Worm (Caenorhabditis elegans) whole organism, young adult: ENCODE results near the gene srv-14.
A peak's percentile ranks its signal among the peaks of the same experiment; 100 is the strongest.

ENCODE experiments used
- B0261.1 ChIP-seq: sonication (generic microtip); optimal IDR thresholded peaks from 2 replicates; lab custom pipeline; 2016; ENCODE audit warnings: mild to moderate bottlenecking, missing genetic modification characterization, moderate library complexity, missing compliant biosample characterization
- C17E4.6 ChIP-seq: fragments of 200-800 bp; sonication (Bioruptor generic); IDR thresholded peaks from 2 replicates; pipeline ENCODE4 v1.3.6; 2022; ENCODE audit warnings: missing genetic modification reagents, missing genetic modification characterization, missing compliant biosample characterization
- D2030.7 ChIP-seq: fragments of 200-800 bp; sonication (Bioruptor generic); IDR thresholded peaks from 2 replicates; pipeline ENCODE4 v1.3.6; 2022; ENCODE audit warnings: missing genetic modification reagents, missing genetic modification characterization, missing compliant biosample characterization
- F22D6.2 ChIP-seq: sonication (generic microtip); optimal IDR thresholded peaks from 2 replicates; lab custom pipeline; 2016; ENCODE audit warnings: mild to moderate bottlenecking, missing genetic modification characterization, missing compliant biosample characterization
- F33H1.4 ChIP-seq: fragments of 200-800 bp; sonication (Bioruptor generic); IDR thresholded peaks from 2 replicates; pipeline ENCODE4 v1.3.6; 2022; ENCODE audit warnings: missing genetic modification reagents, missing genetic modification characterization, missing compliant biosample characterization
- F39B2.1 ChIP-seq: fragments of 200-800 bp; sonication (Bioruptor generic); IDR thresholded peaks from 2 replicates; pipeline ENCODE4 v1.3.6; 2022; ENCODE audit warnings: missing genetic modification reagents, missing genetic modification characterization, missing compliant biosample characterization
- F57A8.1 ChIP-seq: fragments of 200-800 bp; sonication (Bioruptor generic); optimal IDR thresholded peaks from 2 replicates; lab custom pipeline; 2018; ENCODE audit warnings: mild to moderate bottlenecking, missing genetic modification characterization, moderate library complexity, missing compliant biosample characterization
- F57C9.4 ChIP-seq: sonication (generic microtip); optimal IDR thresholded peaks from 2 replicates; lab custom pipeline; 2017; ENCODE audit warnings: mild to moderate bottlenecking, missing genetic modification characterization, missing compliant biosample characterization
- Y56A3A.18 ChIP-seq: fragments of 200-800 bp; sonication (Bioruptor generic); IDR thresholded peaks from 2 replicates; pipeline ENCODE4 v1.3.6; 2022; ENCODE audit warnings: missing genetic modification reagents, missing genetic modification characterization, missing compliant biosample characterization
- aptf-2 ChIP-seq: fragments of 200-800 bp; sonication (Bioruptor generic); conservative IDR thresholded peaks from 2 replicates; pipeline ENCODE4 v1.3.6; 2022; ENCODE audit warnings: missing genetic modification reagents, missing genetic modification characterization, missing compliant biosample characterization
- aptf-3 ChIP-seq: fragments of 200-800 bp; sonication (Bioruptor generic); IDR thresholded peaks from 2 replicates; pipeline ENCODE4 v1.3.6; 2022; ENCODE audit warnings: missing genetic modification characterization, missing compliant biosample characterization
- atf-7 ChIP-seq: sonication (generic microtip); optimal IDR thresholded peaks from 2 replicates; lab custom pipeline; 2017; ENCODE audit warnings: mild to moderate bottlenecking, missing genetic modification characterization, missing compliant biosample characterization
- attf-6 ChIP-seq: fragments of 200-800 bp; sonication (Bioruptor generic); IDR thresholded peaks from 2 replicates; pipeline ENCODE4 v1.3.6; 2022; ENCODE audit warnings: missing genetic modification reagents, missing genetic modification characterization, missing compliant biosample characterization
- bed-2 ChIP-seq: fragments of 200-800 bp; sonication (Bioruptor generic); IDR thresholded peaks from 2 replicates; pipeline ENCODE4 v1.3.6; 2022; ENCODE audit warnings: missing genetic modification reagents, missing genetic modification characterization, missing compliant biosample characterization
- cebp-1 ChIP-seq, 2 experiments: fragments of 200-800 bp in 1 of 2; sonication (Bioruptor generic) in 1 of 2; sonication (generic microtip) in 1 of 2; IDR thresholded peaks in 1 of 2; optimal IDR thresholded peaks in 1 of 2; 2 replicates each; pipeline versions ENCODE4 v1.3.6 to Lab custom; 2017 to 2022; ENCODE audit warnings: missing compliant biosample characterization in 2 of 2, missing genetic modification characterization in 2 of 2, mild to moderate bottlenecking in 1 of 2, missing genetic modification reagents in 1 of 2, moderate library complexity in 1 of 2
- cebp-2 ChIP-seq: fragments of 200-800 bp; sonication (Bioruptor generic); IDR thresholded peaks from 2 replicates; pipeline ENCODE4 v1.3.6; 2022; ENCODE audit warnings: missing genetic modification characterization, missing compliant biosample characterization
- ceh-58 ChIP-seq: fragments of 200-800 bp; sonication (Bioruptor generic); IDR thresholded peaks from 2 replicates; pipeline ENCODE4 v1.3.6; 2022; ENCODE audit warnings: missing genetic modification characterization, missing compliant biosample characterization
- ceh-91 ChIP-seq: fragments of 200-800 bp; sonication (Bioruptor generic); IDR thresholded peaks from 2 replicates; pipeline ENCODE4 v1.3.6; 2022; ENCODE audit warnings: missing genetic modification reagents, missing genetic modification characterization, missing compliant biosample characterization
- die-1 ChIP-seq: sonication (generic microtip); optimal IDR thresholded peaks from 2 replicates; lab custom pipeline; 2016; ENCODE audit warnings: missing genotype, mild to moderate bottlenecking, missing genetic modification characterization, missing compliant biosample characterization
- dox-1 ChIP-seq: fragments of 200-800 bp; sonication (Bioruptor generic); IDR thresholded peaks from 2 replicates; pipeline ENCODE4 v1.3.6; 2022; ENCODE audit warnings: missing genetic modification reagents, missing genetic modification characterization, missing compliant biosample characterization
- dpff-1 ChIP-seq: sonication (generic microtip); optimal IDR thresholded peaks from 2 replicates; lab custom pipeline; 2017; ENCODE audit warnings: mild to moderate bottlenecking, missing genetic modification characterization, missing compliant biosample characterization
- dpl-1 ChIP-seq: fragments of 150-350 bp; optimal IDR thresholded peaks from 2 replicates; lab custom pipeline; 2014; ENCODE audit warnings: missing biosample characterization, missing genetic modification reagents, missing genetic modification characterization
- egl-18 ChIP-seq: fragments of 200-800 bp; sonication (Bioruptor generic); IDR thresholded peaks from 2 replicates; pipeline ENCODE4 v1.3.6; 2022; ENCODE audit warnings: missing genetic modification reagents, missing genetic modification characterization, missing compliant biosample characterization
- egl-44 ChIP-seq: fragments of 200-800 bp; sonication (Bioruptor generic); IDR thresholded peaks from 2 replicates; pipeline ENCODE4 v1.3.6; 2022; ENCODE audit warnings: missing genetic modification reagents, missing genetic modification characterization, missing compliant biosample characterization
- ets-4 ChIP-seq: fragments of 200-800 bp; sonication (Bioruptor generic); optimal IDR thresholded peaks from 2 replicates; lab custom pipeline; 2018; ENCODE audit warnings: mild to moderate bottlenecking, missing genetic modification characterization, missing compliant biosample characterization
- fkh-3 ChIP-seq: sonication (generic microtip); optimal IDR thresholded peaks from 2 replicates; lab custom pipeline; 2016; ENCODE audit warnings: mild to moderate bottlenecking, missing genetic modification characterization, missing compliant biosample characterization
- him-1 ChIP-seq: sonication (generic microtip); optimal IDR thresholded peaks from 2 replicates; lab custom pipeline; 2016; ENCODE audit warnings: missing genotype, missing genetic modification reagents, missing genetic modification characterization, missing compliant biosample characterization
- hmg-1.2 ChIP-seq: fragments of 200-800 bp; sonication (Bioruptor generic); IDR thresholded peaks from 2 replicates; pipeline ENCODE4 v1.3.6; 2022; ENCODE audit warnings: missing genetic modification reagents, missing genetic modification characterization, missing compliant biosample characterization
- lag-1 ChIP-seq: fragments of 200-800 bp; sonication (Bioruptor generic); IDR thresholded peaks from 2 replicates; pipeline ENCODE4 v1.3.6; 2022; ENCODE audit warnings: missing genetic modification reagents, missing genetic modification characterization, missing compliant biosample characterization
- let-526 ChIP-seq: fragments of 200-800 bp; sonication (Bioruptor generic); IDR thresholded peaks from 2 replicates; pipeline ENCODE4 v1.3.6; 2022; ENCODE audit warnings: missing genetic modification reagents, missing genetic modification characterization, missing compliant biosample characterization
- madf-6 ChIP-seq: fragments of 200-800 bp; sonication (Bioruptor generic); IDR thresholded peaks from 2 replicates; pipeline ENCODE4 v1.3.6; 2022; ENCODE audit warnings: missing genetic modification reagents, missing genetic modification characterization, missing compliant biosample characterization
- mcd-1 ChIP-seq: fragments of 200-800 bp; sonication (Bioruptor generic); IDR thresholded peaks from 2 replicates; pipeline ENCODE4 v1.3.6; 2022; ENCODE audit warnings: missing genetic modification reagents, missing genetic modification characterization, missing compliant biosample characterization
- mes-4 ChIP-seq: sonication (generic microtip); optimal IDR thresholded peaks from 2 replicates; lab custom pipeline; 2016; ENCODE audit warnings: missing genotype, missing genetic modification characterization, missing compliant biosample characterization
- nfya-2 ChIP-seq: fragments of 200-800 bp; sonication (Bioruptor generic); IDR thresholded peaks from 2 replicates; pipeline ENCODE4 v1.3.6; 2022; ENCODE audit warnings: missing genetic modification reagents, missing genetic modification characterization, missing compliant biosample characterization
- nhr-120 ChIP-seq: fragments of 200-800 bp; sonication (Bioruptor generic); IDR thresholded peaks from 2 replicates; pipeline ENCODE4 v1.3.6; 2022; ENCODE audit warnings: missing genetic modification characterization, missing compliant biosample characterization
- pbrm-1 ChIP-seq: fragments of 200-800 bp; sonication (Bioruptor generic); IDR thresholded peaks from 2 replicates; pipeline ENCODE4 v1.3.6; 2022; ENCODE audit warnings: missing genetic modification reagents, missing genetic modification characterization, missing compliant biosample characterization
- pha-4 ChIP-seq: fragments of 150-350 bp; sonication (generic microtip); optimal IDR thresholded peaks from 2 replicates; lab custom pipeline; 2014; ENCODE audit warnings: missing biosample characterization, missing genetic modification reagents, missing genetic modification characterization
- rpc-1 ChIP-seq, 2 experiments: fragments of 150-350 bp in 1 of 2; sonication (generic microtip) in 1 of 2; optimal IDR thresholded peaks; 2 replicates each; lab custom pipeline; 2014 to 2018; ENCODE audit warnings: missing biosample characterization in 1 of 2, missing genetic modification characterization in 1 of 2, missing genetic modification reagents in 1 of 2, missing genotype in 1 of 2
- snpc-4 ChIP-seq, 5 experiments: fragments of 150-350 bp in 1 of 5; sonication (generic microtip) in 4 of 5; optimal IDR thresholded peaks; 2 replicates each; lab custom pipeline; 2014 to 2018; ENCODE audit warnings: missing genetic modification characterization in 5 of 5, missing biosample characterization in 3 of 5, antibody characterized with exemption in 2 of 5, mild to moderate bottlenecking in 2 of 5, missing compliant biosample characterization in 2 of 5, missing genotype in 2 of 5, moderate library complexity in 2 of 5, missing genetic modification reagents in 1 of 5
- sptf-2 ChIP-seq: fragments of 200-800 bp; sonication (Bioruptor generic); optimal IDR thresholded peaks from 2 replicates; lab custom pipeline; 2018; ENCODE audit warnings: mild to moderate bottlenecking, missing genetic modification characterization, missing compliant biosample characterization
- ztf-18 ChIP-seq: sonication (generic microtip); optimal IDR thresholded peaks from 2 replicates; lab custom pipeline; 2016; ENCODE audit warnings: missing genotype, mild to moderate bottlenecking, missing genetic modification characterization, missing compliant biosample characterization
- ztf-3 ChIP-seq: fragments of 200-800 bp; sonication (Bioruptor generic); optimal IDR thresholded peaks from 2 replicates; lab custom pipeline; 2018; ENCODE audit warnings: mild to moderate bottlenecking, missing genetic modification characterization, missing compliant biosample characterization

Gene srv-14

DNA sequence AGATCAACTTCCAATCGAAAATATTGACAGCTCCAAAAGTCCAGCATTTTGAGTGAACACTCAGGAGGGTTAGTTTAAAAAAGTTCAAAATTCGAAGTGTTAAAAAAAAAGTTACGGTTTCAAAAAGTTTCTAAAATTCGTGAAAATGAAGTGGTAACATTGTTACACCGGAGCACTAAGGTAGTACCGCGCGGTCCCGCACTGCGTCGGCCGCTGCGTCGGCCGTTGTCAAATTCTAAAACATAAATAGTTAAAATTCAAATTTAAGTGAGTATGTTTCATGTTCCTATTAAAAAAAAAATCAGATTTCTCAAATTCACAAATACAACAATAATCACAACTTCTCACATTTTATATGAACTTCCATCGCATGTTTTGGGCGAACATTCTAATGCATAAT, 25.7 kb downstream of the srv-14 start:
- TF ChIP-seq attf-6 (GFP tag; lab: Robert Waterston, UW) (0 out of 2 replicates have a peak, but pooled peaks have one; percentile 20), ceh-91 (GFP tag; lab: Robert Waterston, UW) (no peak), mcd-1 (GFP tag; lab: Robert Waterston, UW) (no peak), bed-2 (no peak), snpc-4 (GFP tag; optimal IDR thresholded peaks at IDR 0.05; lab: Kevin White, UChicago) (no peak), snpc-4 (tag; optimal IDR thresholded peaks at IDR 0.05; lab: Kevin White, UChicago) (peak in 3 of 4 experiments; percentile 32 to 56 (median 53)), egl-18 (GFP tag; lab: Robert Waterston, UW) (no peak), atf-7 (tag; lab: Kevin White, UChicago) (no peak)

DNA sequence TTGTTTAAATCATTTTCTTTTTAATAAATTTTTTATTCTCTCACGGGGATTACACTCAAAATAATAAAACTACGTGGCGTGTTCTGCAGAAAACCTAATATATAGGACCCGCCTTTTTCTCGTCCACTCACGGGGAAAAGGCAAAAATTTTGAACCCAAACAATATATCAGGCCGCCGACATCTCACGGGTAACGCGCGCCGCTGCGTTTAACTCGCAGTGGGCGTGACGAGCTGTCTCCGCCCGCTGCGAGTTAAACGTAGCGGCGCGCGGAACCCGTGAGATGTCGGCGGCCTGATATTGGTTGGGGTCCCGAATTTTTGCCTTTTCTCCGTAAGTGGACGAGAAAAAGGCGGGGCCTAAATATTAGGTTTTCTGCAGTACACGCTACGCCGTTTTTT, 32.5 kb downstream of the srv-14 start:
- TF ChIP-seq pbrm-1 (GFP tag; lab: Robert Waterston, UW) = 0 out of 2 replicates have a peak, but pooled peaks have one; percentile 16
- TF ChIP-seq snpc-4 (GFP tag; optimal IDR thresholded peaks at IDR 0.05; lab: Kevin White, UChicago) = no peak
- peak in 2 of 4 experiments; percentile 15 to 91 for TF ChIP-seq snpc-4 (tag; optimal IDR thresholded peaks at IDR 0.05; lab: Kevin White, UChicago)
- no peak for TF ChIP-seq Y56A3A.18 (GFP tag; lab: Robert Waterston, UW)
- 0 out of 2 replicates have a peak, but pooled peaks have one; percentile 16 for TF ChIP-seq attf-6 (GFP tag; lab: Robert Waterston, UW)

DNA sequence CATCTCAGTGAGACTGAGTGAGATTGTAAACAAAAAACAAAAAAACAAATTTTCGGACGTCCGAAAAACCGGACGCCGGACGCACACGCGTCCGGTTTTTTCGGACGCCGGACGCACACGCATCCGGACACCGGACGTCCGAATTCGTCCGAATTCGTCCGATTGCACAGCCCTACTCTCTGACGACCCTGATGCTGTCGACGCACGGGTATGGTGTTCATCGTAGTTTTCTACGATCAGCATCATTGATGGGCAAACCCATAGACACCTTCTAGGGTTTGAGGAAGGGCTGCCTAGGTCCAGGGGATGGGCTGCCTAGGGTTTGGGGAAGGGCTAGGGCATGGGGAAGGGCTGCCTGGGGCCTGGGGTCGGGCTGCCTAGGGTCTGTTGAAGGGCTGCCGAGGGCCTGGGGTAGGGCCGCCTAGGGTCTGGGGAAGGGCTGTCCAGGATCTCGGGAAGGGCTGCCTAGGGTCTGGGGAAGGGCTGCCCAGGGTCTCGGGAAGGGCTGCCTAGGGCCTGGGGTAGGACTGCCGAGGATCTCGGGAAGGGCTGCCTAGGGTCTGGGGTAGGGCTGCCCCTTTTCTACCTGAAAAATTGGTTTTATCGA, 40.1 kb downstream of the srv-14 start:
- TF ChIP-seq hmg-1.2 (GFP tag; lab: Robert Waterston, UW) (0 out of 2 replicates have a peak, but pooled peaks have one; percentile 23), cebp-2 (no peak), aptf-2 (GFP tag; lab: Robert Waterston, UW) (no peak), lag-1 (0 out of 2 replicates have a peak, but pooled peaks have one; percentile 36), cebp-1 (GFP tag; IDR thresholded peaks at IDR 0.05; lab: Robert Waterston, UW) (no peak), cebp-1 (tag; optimal IDR thresholded peaks at IDR 0.05; lab: Kevin White, UChicago) (no peak), dox-1 (GFP tag; lab: Robert Waterston, UW) (no peak), let-526 (GFP tag; lab: Robert Waterston, UW) (no peak), F39B2.1 (GFP tag; lab: Robert Waterston, UW) (0 out of 2 replicates have a peak, but pooled peaks have one; percentile 29), aptf-3 (GFP tag; lab: Robert Waterston, UW) (peak; percentile 76; the same call in 1 of the 2 replicates), B0261.1 (tag; lab: Kevin White, UChicago) (no peak), nfya-2 (GFP tag; lab: Robert Waterston, UW) (no peak), fkh-3 (tag; lab: Kevin White, UChicago) (peak; percentile 38), rpc-1 (optimal IDR thresholded peaks at IDR 0.05; lab: Kevin White, UChicago) (no peak), rpc-1 (tag; optimal IDR thresholded peaks at IDR 0.05; lab: Kevin White, UChicago) (no peak), madf-6 (no peak), nhr-120 (GFP tag; lab: Robert Waterston, UW) (no peak), ztf-3 (no peak), dpl-1 (GFP tag; lab: Kevin White, UChicago) (no peak), dpff-1 (tag; lab: Kevin White, UChicago) (no peak), F57C9.4 (tag; lab: Kevin White, UChicago) (no peak), D2030.7 (GFP tag; lab: Robert Waterston, UW) (peak; percentile 26; the same call in 1 of the 2 replicates), C17E4.6 (GFP tag; lab: Robert Waterston, UW) (peak; percentile 52; the same call in 1 of the 2 replicates), ceh-58 (GFP tag; lab: Robert Waterston, UW) (no peak), sptf-2 (no peak), ztf-18 (no peak), ets-4 (no peak), pha-4 (tag; lab: Kevin White, UChicago) (no peak), F22D6.2 (no peak), mes-4 (tag; lab: Kevin White, UChicago) (no peak), F57A8.1 (GFP tag; lab: Kevin White, UChicago) (no peak), mcd-1 (GFP tag; lab: Robert Waterston, UW) (no peak; the same call in 1 of the 2 replicates), bed-2 (no peak), him-1 (tag; lab: Kevin White, UChicago) (no peak), egl-44 (GFP tag; lab: Robert Waterston, UW) (peak; percentile 43; the same call in 1 of the 2 replicates), die-1 (no peak), F33H1.4 (GFP tag; lab: Robert Waterston, UW) (0 out of 2 replicates have a peak, but pooled peaks have one; percentile 11)
